Fruit fly (Drosophila melanogaster): ENCODE data around the gene CG32473.

The CG32473 gene

dm6 chr3R:13302348-13302747 is at the start of gene CG32473:
CG32473 (plus strand) TSS chr3R:13302648.
- no peak for TF ChIP-seq h (optimal IDR thresholded peaks at IDR 0.05)
- TF ChIP-seq psq (optimal IDR thresholded peaks at IDR 0.05): no peak
- no peak for TF ChIP-seq Myc (optimal IDR thresholded peaks at IDR 0.05)
- no peak for TF ChIP-seq insv (optimal IDR thresholded peaks at IDR 0.05)
- TF ChIP-seq ttk (optimal IDR thresholded peaks at IDR 0.05): no peak
- no peak for TF ChIP-seq Sin3A (optimal IDR thresholded peaks at IDR 0.05)

- TF ChIP-seq psq (optimal IDR thresholded peaks at IDR 0.05) (no peak), ttk (optimal IDR thresholded peaks at IDR 0.05) (no peak), Sin3A (optimal IDR thresholded peaks at IDR 0.05) (no peak), insv (optimal IDR thresholded peaks at IDR 0.05) (no peak), h (optimal IDR thresholded peaks at IDR 0.05) (no peak), Myc (optimal IDR thresholded peaks at IDR 0.05) (no peak)
These were observed 45.3 kb upstream of the CG32473 start for dm6 chr3R:13257110-13257509.

- TF ChIP-seq Myc (optimal IDR thresholded peaks at IDR 0.05): no peak
- TF ChIP-seq Sin3A (optimal IDR thresholded peaks at IDR 0.05): no peak
- TF ChIP-seq psq (optimal IDR thresholded peaks at IDR 0.05): no peak
These were observed 43.5 kb upstream of the CG32473 start, which contains the start of gene Ace for dm6 chr3R:13258696-13259567. Ace (minus strand) TSS chr3R:13259517.

- TF ChIP-seq psq (optimal IDR thresholded peaks at IDR 0.05) (no peak), insv (optimal IDR thresholded peaks at IDR 0.05) (no peak), ttk (optimal IDR thresholded peaks at IDR 0.05) (no peak), Myc (optimal IDR thresholded peaks at IDR 0.05) (no peak), Sin3A (optimal IDR thresholded peaks at IDR 0.05) (no peak), h (optimal IDR thresholded peaks at IDR 0.05) (no peak)
These were observed 42.3 kb upstream of the CG32473 start, which contains the start of gene CG11686 for dm6 chr3R:13260114-13260673. CG11686 (plus strand) TSS chr3R:13260356.

dm6 chr3R:13261706-13262105 is 40.7 kb upstream of the CG32473 start:
- no peak for TF ChIP-seq Sin3A (optimal IDR thresholded peaks at IDR 0.05)
- TF ChIP-seq psq (optimal IDR thresholded peaks at IDR 0.05): no peak
- no peak for TF ChIP-seq ttk (optimal IDR thresholded peaks at IDR 0.05)
- TF ChIP-seq h (optimal IDR thresholded peaks at IDR 0.05): no peak
- TF ChIP-seq Myc (optimal IDR thresholded peaks at IDR 0.05): no peak
- no peak for TF ChIP-seq insv (optimal IDR thresholded peaks at IDR 0.05)

dm6 chr3R:13264061-13264661 is 38.3 kb upstream of the CG32473 start, which contains the start of gene Ravus:
Ravus (minus strand) TSS chr3R:13264061.
- TF ChIP-seq Myc (optimal IDR thresholded peaks at IDR 0.05): no peak
- TF ChIP-seq h (optimal IDR thresholded peaks at IDR 0.05): no peak
- no peak for TF ChIP-seq ttk (optimal IDR thresholded peaks at IDR 0.05)
- no peak for TF ChIP-seq Sin3A (optimal IDR thresholded peaks at IDR 0.05)
- no peak for TF ChIP-seq psq (optimal IDR thresholded peaks at IDR 0.05)
- no peak for TF ChIP-seq insv (optimal IDR thresholded peaks at IDR 0.05)

- TF ChIP-seq Myc (optimal IDR thresholded peaks at IDR 0.05): no peak
- no peak for TF ChIP-seq ttk (optimal IDR thresholded peaks at IDR 0.05)
- TF ChIP-seq h (optimal IDR thresholded peaks at IDR 0.05): no peak
- no peak for TF ChIP-seq psq (optimal IDR thresholded peaks at IDR 0.05)
- TF ChIP-seq insv (optimal IDR thresholded peaks at IDR 0.05): no peak
- TF ChIP-seq Sin3A (optimal IDR thresholded peaks at IDR 0.05): no peak
These were observed 31.8 kb upstream of the CG32473 start for dm6 chr3R:13270648-13271047.

dm6 chr3R:13271758-13272157 is 30.7 kb upstream of the CG32473 start, which contains the start of gene TBC1D5:
TBC1D5 (minus strand) TSS chr3R:13272011.
- TF ChIP-seq h (optimal IDR thresholded peaks at IDR 0.05) (no peak), insv (optimal IDR thresholded peaks at IDR 0.05) (no peak), Myc (optimal IDR thresholded peaks at IDR 0.05) (no peak), Sin3A (optimal IDR thresholded peaks at IDR 0.05) (no peak), psq (optimal IDR thresholded peaks at IDR 0.05) (no peak), ttk (optimal IDR thresholded peaks at IDR 0.05) (no peak)

dm6 chr3R:13273462-13273861 is 29.0 kb upstream of the CG32473 start:
- TF ChIP-seq h (optimal IDR thresholded peaks at IDR 0.05) (no peak), ttk (optimal IDR thresholded peaks at IDR 0.05) (no peak), Sin3A (optimal IDR thresholded peaks at IDR 0.05) (no peak)

- no peak for TF ChIP-seq ttk (optimal IDR thresholded peaks at IDR 0.05)
- no peak for TF ChIP-seq h (optimal IDR thresholded peaks at IDR 0.05)
- TF ChIP-seq psq (optimal IDR thresholded peaks at IDR 0.05): no peak
- TF ChIP-seq Myc (optimal IDR thresholded peaks at IDR 0.05): no peak
- TF ChIP-seq insv (optimal IDR thresholded peaks at IDR 0.05): no peak
- TF ChIP-seq Sin3A (optimal IDR thresholded peaks at IDR 0.05): no peak
These were observed 28.1 kb upstream of the CG32473 start for dm6 chr3R:13274257-13274796.

- TF ChIP-seq Myc (optimal IDR thresholded peaks at IDR 0.05): no peak
- TF ChIP-seq ttk (optimal IDR thresholded peaks at IDR 0.05): no peak
- TF ChIP-seq insv (optimal IDR thresholded peaks at IDR 0.05): no peak
- no peak for TF ChIP-seq h (optimal IDR thresholded peaks at IDR 0.05)
These were observed 27.0 kb upstream of the CG32473 start for dm6 chr3R:13275473-13275872.

dm6 chr3R:13279419-13279818 is 23.0 kb upstream of the CG32473 start, which contains the start of gene CG8630:
CG8630 (plus strand) TSS chr3R:13279721.
- TF ChIP-seq insv (optimal IDR thresholded peaks at IDR 0.05) (no peak), ttk (optimal IDR thresholded peaks at IDR 0.05) (no peak), Sin3A (optimal IDR thresholded peaks at IDR 0.05) (no peak), psq (optimal IDR thresholded peaks at IDR 0.05) (no peak), h (optimal IDR thresholded peaks at IDR 0.05) (no peak), Myc (optimal IDR thresholded peaks at IDR 0.05) (no peak)
